Worm (Caenorhabditis elegans) whole organism, L3 larva: ENCODE measurements around the gene ruvb-2.

ENCODE experiments used
- ama-1 ChIP-seq: fragments of 150-350 bp; optimal IDR thresholded peaks from 2 replicates; lab custom pipeline; 2018
- ceh-82 ChIP-seq: fragments of 150-350 bp; optimal IDR thresholded peaks from 2 replicates; lab custom pipeline; 2014; ENCODE audit warnings: missing biosample characterization, missing genetic modification characterization
- elt-1 ChIP-seq: fragments of 150-350 bp; optimal IDR thresholded peaks from 2 replicates; lab custom pipeline; 2014; ENCODE audit warnings: missing biosample characterization, missing genetic modification characterization
- elt-2 ChIP-seq: sonication (generic microtip); optimal IDR thresholded peaks from 2 replicates; lab custom pipeline; 2016; ENCODE audit warnings: missing genetic modification reagents, mild to moderate bottlenecking, missing genetic modification characterization, missing compliant biosample characterization
- lin-39 ChIP-seq: fragments of 150-350 bp; optimal IDR thresholded peaks from 2 replicates; lab custom pipeline; 2018; ENCODE audit warnings: missing biosample characterization, missing genetic modification reagents, missing genetic modification characterization
- mdl-1 ChIP-seq: fragments of 150-350 bp; optimal IDR thresholded peaks from 2 replicates; lab custom pipeline; 2014; ENCODE audit warnings: missing biosample characterization, missing genetic modification characterization
- nhr-23 ChIP-seq: fragments of 150-350 bp; optimal IDR thresholded peaks from 2 replicates; lab custom pipeline; 2014; ENCODE audit warnings: missing biosample characterization, missing genetic modification reagents, missing genetic modification characterization
- nhr-237 ChIP-seq: fragments of 150-350 bp; optimal IDR thresholded peaks from 2 replicates; lab custom pipeline; 2014; ENCODE audit warnings: missing biosample characterization, missing genetic modification characterization
- pqm-1 ChIP-seq: fragments of 150-350 bp; optimal IDR thresholded peaks from 2 replicates; lab custom pipeline; 2017; ENCODE audit warnings: missing biosample characterization, missing genetic modification characterization, inconsistent platforms
- tbx-2 ChIP-seq: sonication (generic microtip); optimal IDR thresholded peaks from 2 replicates; lab custom pipeline; 2016; ENCODE audit warnings: mild to moderate bottlenecking, missing genetic modification characterization, missing compliant biosample characterization
- unc-39 ChIP-seq: sonication (generic microtip); optimal IDR thresholded peaks from 4 replicates; lab custom pipeline; 2017; ENCODE audit warnings: missing biosample characterization, missing genetic modification characterization
- unc-62 ChIP-seq: fragments of 150-350 bp; sonication (generic microtip); optimal IDR thresholded peaks from 4 replicates; lab custom pipeline; 2014; ENCODE audit warnings: missing biosample characterization, missing genetic modification reagents, missing genetic modification characterization
- ztf-11 ChIP-seq: fragments of 150-350 bp; optimal IDR thresholded peaks from 2 replicates; lab custom pipeline; 2014; ENCODE audit warnings: missing biosample characterization, missing genetic modification characterization

DNA sequence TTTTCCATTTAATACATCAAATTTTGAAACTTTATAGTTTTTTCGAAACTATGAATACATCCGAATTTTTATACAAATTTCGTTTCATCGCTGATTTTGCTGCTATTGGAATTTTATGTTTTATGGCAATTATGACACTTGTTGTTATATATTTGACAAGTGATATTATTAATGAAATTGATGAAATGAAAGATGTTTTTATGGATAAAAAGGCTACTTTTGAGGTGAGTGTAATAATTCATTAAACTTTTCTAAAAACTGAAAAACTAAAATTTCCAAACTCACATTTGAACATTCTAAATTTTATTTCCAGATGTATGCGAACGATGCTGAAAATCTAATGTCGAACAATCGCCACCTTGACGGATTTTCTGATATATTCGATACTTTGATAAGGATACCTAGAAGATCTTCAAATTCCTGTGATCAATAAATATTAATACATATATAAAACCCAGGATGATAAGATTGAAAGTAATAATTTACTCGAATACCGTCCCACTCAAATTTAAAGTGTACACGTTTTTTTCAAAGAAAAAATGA is 13.2 kb downstream of the ruvb-2 start, which contains the start of the genes T22D1.17 and T22D1.8:
- no peak for TF ChIP-seq elt-1 (tag; lab: Kevin White, UChicago)
- TF ChIP-seq tbx-2 (tag; lab: Kevin White, UChicago): no peak
- no peak for TF ChIP-seq unc-62 (GFP tag; lab: Kevin White, UChicago)
- no peak for TF ChIP-seq lin-39
- no peak for TF ChIP-seq ceh-82 (tag; lab: Kevin White, UChicago)
- TF ChIP-seq elt-2 (tag; lab: Kevin White, UChicago): no peak
- TF ChIP-seq ztf-11: no peak
- no peak for TF ChIP-seq mdl-1 (tag; lab: Kevin White, UChicago)
- no peak for TF ChIP-seq nhr-237
- no peak for TF ChIP-seq ama-1 (lab: Kevin White, UChicago)
- TF ChIP-seq unc-39 (tag; lab: Kevin White, UChicago): no peak
- TF ChIP-seq pqm-1: no peak
- no peak for TF ChIP-seq nhr-23
